Worm (Caenorhabditis elegans): ENCODE measurements around the gene ceh-28.

The ceh-28 gene

DNA sequence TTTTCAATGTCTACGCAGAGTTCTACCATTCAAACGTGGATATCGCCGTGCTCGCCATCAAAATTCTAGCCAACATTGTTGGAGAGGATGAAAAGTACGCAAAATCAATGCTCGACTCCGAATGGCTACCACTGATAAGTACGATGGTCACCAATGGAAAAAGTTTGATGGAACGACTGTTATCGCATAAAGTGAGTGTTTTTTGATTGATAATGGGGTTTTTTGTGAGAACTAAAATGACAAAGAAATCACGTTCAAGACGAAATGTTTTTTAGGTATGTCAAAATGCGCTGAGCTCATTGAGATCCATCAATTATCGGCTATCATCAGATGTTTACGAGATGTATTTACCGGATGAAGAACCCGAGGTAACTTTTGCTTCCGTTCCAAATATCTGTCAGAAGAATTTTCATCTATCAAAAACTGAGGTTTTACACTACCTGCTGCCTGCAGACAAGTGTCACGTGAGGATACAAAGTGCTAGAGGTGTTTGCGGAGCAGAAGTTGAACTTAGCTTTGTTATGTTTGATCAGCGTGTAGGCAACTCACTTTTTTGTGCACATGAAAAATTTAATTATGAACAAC, 31.8 kb downstream of the ceh-28 start:
- TF ChIP-seq R02D3.7 (tag; optimal IDR thresholded peaks at IDR 0.05), result no peak
- TF ChIP-seq elt-2 (tag; optimal IDR thresholded peaks at IDR 0.05), result peak; percentile 80
- no peak for TF ChIP-seq tbx-2 (tag; optimal IDR thresholded peaks at IDR 0.05)
- TF ChIP-seq mml-1 (tag; optimal IDR thresholded peaks at IDR 0.05), result no peak
- TF ChIP-seq ceh-9 (tag; optimal IDR thresholded peaks at IDR 0.05), result no peak
- TF ChIP-seq eor-1 (tag; optimal IDR thresholded peaks at IDR 0.05), result no peak
- no peak for TF ChIP-seq elt-3 (tag; optimal IDR thresholded peaks at IDR 0.05)
- no peak for TF ChIP-seq fos-1 (tag; optimal IDR thresholded peaks at IDR 0.05)
- no peak for TF ChIP-seq nhr-77 (tag; optimal IDR thresholded peaks at IDR 0.05)
- TF ChIP-seq unc-62 (GFP tag; optimal IDR thresholded peaks at IDR 0.05), result no peak
- TF ChIP-seq lin-39 (tag; optimal IDR thresholded peaks at IDR 0.05), result no peak
- no peak for TF ChIP-seq nhr-28 (tag; optimal IDR thresholded peaks at IDR 0.05)
- TF ChIP-seq jun-1 (tag; optimal IDR thresholded peaks at IDR 0.05), result peak; percentile 7
- TF ChIP-seq ztf-4 (tag; optimal IDR thresholded peaks at IDR 0.05), result no peak
- TF ChIP-seq nfya-1 (tag; optimal IDR thresholded peaks at IDR 0.05; ENCODE audit: insufficient read depth), result peak; percentile 22
- no peak for TF ChIP-seq snpc-4 (tag; optimal IDR thresholded peaks at IDR 0.05)
- TF ChIP-seq nhr-237 (tag; optimal IDR thresholded peaks at IDR 0.05), result no peak

DNA sequence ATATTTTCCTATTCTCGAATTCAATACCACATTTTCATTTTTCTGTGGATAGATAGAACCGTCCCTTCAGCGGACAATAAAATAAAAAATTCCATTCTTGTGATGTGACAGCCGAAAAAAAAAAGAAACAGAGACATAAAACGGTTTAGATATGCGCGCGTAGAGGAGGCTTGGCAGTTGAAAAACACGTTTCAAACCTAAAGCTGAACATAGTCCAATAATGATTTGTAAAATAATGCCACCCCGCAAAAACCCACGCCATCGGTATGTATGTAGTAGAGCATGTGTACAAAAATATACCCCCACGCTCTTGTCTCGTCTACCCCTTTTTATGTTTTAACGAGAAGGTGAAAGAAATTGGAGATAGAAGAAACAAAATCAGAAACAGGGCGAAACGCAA, 34.2 kb downstream of the ceh-28 start:
- TF ChIP-seq ama-1 (optimal IDR thresholded peaks at IDR 0.05) (peak; percentile 94), egl-5 (tag; optimal IDR thresholded peaks at IDR 0.05) (peak; percentile 9), mdl-1 (tag; optimal IDR thresholded peaks at IDR 0.05) (no peak), elt-2 (tag; optimal IDR thresholded peaks at IDR 0.05) (peak; percentile 11)

DNA sequence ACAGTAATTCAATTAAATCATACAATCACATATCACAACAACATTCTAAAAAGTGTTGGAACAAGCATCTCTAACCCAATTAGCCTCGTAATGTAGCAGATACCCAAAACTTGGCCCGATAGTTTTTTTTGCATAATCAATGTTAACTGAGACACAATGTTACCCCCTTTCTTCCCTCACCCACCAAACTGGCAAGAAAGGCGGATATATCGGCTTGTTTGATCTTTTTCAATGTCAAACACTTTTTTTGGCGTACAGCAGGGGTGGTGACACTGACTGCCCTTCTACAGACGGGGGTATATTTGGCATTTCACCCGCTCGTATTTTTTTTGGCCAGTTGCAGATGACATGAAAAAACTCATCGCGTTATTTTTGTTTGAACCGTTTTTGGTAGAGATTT, 35.5 kb downstream of the ceh-28 start:
- TF ChIP-seq nhr-11 (tag; optimal IDR thresholded peaks at IDR 0.05), result no peak
- TF ChIP-seq nhr-28 (tag; optimal IDR thresholded peaks at IDR 0.05), result no peak
- TF ChIP-seq ZK546.5 (tag; optimal IDR thresholded peaks at IDR 0.05), result no peak
- no peak for TF ChIP-seq ceh-28 (tag; optimal IDR thresholded peaks at IDR 0.05)
- peak; percentile 72 for TF ChIP-seq nhr-25 (tag; optimal IDR thresholded peaks at IDR 0.05)
- TF ChIP-seq mml-1 (tag; optimal IDR thresholded peaks at IDR 0.05), result no peak
- TF ChIP-seq nhr-67 (tag; optimal IDR thresholded peaks at IDR 0.05), result no peak
- TF ChIP-seq R02D3.7 (tag; optimal IDR thresholded peaks at IDR 0.05), result no peak
- no peak for TF ChIP-seq fkh-2 (tag; optimal IDR thresholded peaks at IDR 0.05)

DNA sequence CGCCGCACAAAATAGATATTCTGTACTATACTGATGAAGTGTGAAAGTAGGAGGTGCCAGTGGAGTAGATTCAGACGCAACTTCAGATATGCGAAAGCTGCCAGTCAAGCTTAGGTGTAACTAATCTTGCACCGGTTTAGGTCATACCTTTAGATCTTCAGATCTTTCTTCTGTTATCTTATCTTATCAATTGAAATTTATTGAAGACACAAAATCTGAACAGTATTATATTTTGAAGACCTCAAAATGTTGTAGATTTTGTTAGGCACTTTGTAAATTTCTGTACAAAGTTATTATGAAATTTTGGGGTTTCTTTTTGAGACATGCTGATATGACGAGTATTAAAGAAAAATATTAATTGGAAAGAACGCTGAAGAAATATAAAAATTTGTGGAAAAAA, 38.2 kb downstream of the ceh-28 start:
- TF ChIP-seq elt-3 (tag; optimal IDR thresholded peaks at IDR 0.05) (peak in 1 of 3 experiments; percentile 48), nhr-12 (tag; optimal IDR thresholded peaks at IDR 0.05) (no peak)

DNA sequence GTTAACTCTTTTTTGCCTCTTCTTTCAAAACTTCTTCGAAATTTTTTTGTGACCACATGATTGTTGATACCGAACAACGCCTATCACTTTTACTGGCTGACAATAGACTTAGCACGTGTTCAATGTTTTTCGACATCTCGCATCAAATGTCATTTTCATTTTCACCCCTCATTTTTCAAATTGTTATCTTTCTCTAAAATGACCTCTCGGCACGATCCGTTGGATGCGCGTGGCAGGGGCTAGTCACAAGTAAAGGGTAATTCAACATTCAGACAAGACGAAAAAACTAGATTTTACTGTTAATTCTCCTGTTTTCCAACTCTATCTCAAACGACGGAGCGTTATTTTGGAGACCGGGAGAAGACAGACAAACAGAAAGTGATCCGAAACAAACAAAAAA, 39.0 kb downstream of the ceh-28 start, which contains the start of gene F17H10.2:
TSS of gene F17H10.2 (plus strand) at position 316 of the 400 bp plus-strand sequence.
- TF ChIP-seq aly-2 (tag; optimal IDR thresholded peaks at IDR 0.05) (no peak), nhr-25 (tag; optimal IDR thresholded peaks at IDR 0.05) (peak; percentile 63), nhr-28 (tag; optimal IDR thresholded peaks at IDR 0.05) (no peak), elt-2 (tag; optimal IDR thresholded peaks at IDR 0.05) (no peak), ceh-82 (tag; optimal IDR thresholded peaks at IDR 0.05) (no peak), nhr-43 (tag; optimal IDR thresholded peaks at IDR 0.05; ENCODE audit: poor library complexity, severe bottlenecking) (peak; percentile 12)

DNA sequence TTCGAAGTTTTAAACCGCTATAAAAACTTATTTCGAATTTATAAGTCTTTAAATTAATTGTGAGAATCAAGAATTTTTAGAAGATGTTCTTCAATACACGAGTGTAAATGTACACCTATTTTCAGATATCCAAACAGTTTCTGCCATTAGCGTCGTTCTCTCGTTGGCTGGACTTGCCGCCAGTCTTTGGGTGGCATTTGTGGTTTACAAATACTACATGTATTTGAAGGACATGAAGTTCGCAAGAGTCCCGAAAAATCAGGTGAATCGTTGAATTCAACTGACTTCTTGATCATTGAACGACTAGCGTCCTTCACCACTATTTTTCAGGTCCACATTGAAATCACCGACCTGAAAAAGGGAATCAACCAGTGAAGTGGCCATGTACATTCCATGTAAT, 41.2 kb downstream of the ceh-28 start:
- TF ChIP-seq fkh-10 (GFP tag; optimal IDR thresholded peaks at IDR 0.05) (no peak), unc-39 (tag; optimal IDR thresholded peaks at IDR 0.05) (no peak), zag-1 (tag; optimal IDR thresholded peaks at IDR 0.05) (no peak), lin-39 (tag; optimal IDR thresholded peaks at IDR 0.05) (no peak), ama-1 (optimal IDR thresholded peaks at IDR 0.05) (no peak), pha-4 (tag; optimal IDR thresholded peaks at IDR 0.05) (no peak), skn-1 (tag; optimal IDR thresholded peaks at IDR 0.05) (no peak), nhr-28 (tag; optimal IDR thresholded peaks at IDR 0.05) (no peak), tbx-2 (tag; optimal IDR thresholded peaks at IDR 0.05) (no peak)

Data from whole organism, L3 larva.